Worm (Caenorhabditis elegans) whole organism, L4 larva: ENCODE data around the gene F49C12.9.
A peak's percentile ranks its signal among the peaks of the same experiment; 100 is the strongest.

ENCODE experiments used
- D1046.2 ChIP-seq: fragments of 200-800 bp; sonication (Bioruptor generic); IDR thresholded peaks from 2 replicates; pipeline ENCODE4 v1.3.6; 2022; ENCODE audit warnings: missing genetic modification characterization, missing compliant biosample characterization
- F26F4.8 ChIP-seq: fragments of 200-800 bp; sonication (Bioruptor generic); conservative IDR thresholded peaks from 2 replicates; pipeline ENCODE4 v1.3.6; 2022; ENCODE audit warnings: missing genetic modification characterization, missing compliant biosample characterization
- F37D6.2 ChIP-seq: sonication (generic microtip); optimal IDR thresholded peaks from 2 replicates; lab custom pipeline; 2016; ENCODE audit warnings: mild to moderate bottlenecking, missing genetic modification characterization, missing compliant biosample characterization
- F44E2.7 ChIP-seq: fragments of 200-800 bp; sonication (Bioruptor generic); IDR thresholded peaks from 2 replicates; pipeline ENCODE4 v2.1.2; 2022; ENCODE audit warnings: missing genetic modification characterization, missing compliant biosample characterization
- T20F7.1 ChIP-seq: fragments of 200-800 bp; sonication (Bioruptor generic); optimal IDR thresholded peaks from 2 replicates; lab custom pipeline; 2018; ENCODE audit warnings: mild to moderate bottlenecking, missing genetic modification characterization, missing compliant biosample characterization
- T26A8.4 ChIP-seq: fragments of 200-800 bp; sonication (Bioruptor generic); IDR thresholded peaks from 2 replicates; pipeline ENCODE4 v1.3.6; 2022; ENCODE audit warnings: missing genetic modification characterization, missing compliant biosample characterization
- Y105C5A.15 ChIP-seq: fragments of 200-800 bp; sonication (Bioruptor generic); IDR thresholded peaks from 2 replicates; pipeline ENCODE4 v1.3.6; 2022; ENCODE audit warnings: missing genetic modification characterization, missing compliant biosample characterization
- Y5F2A.4 ChIP-seq: fragments of 200-800 bp; sonication (Bioruptor generic); optimal IDR thresholded peaks from 2 replicates; lab custom pipeline; 2018; ENCODE audit warnings: mild to moderate bottlenecking, missing genetic modification characterization, missing compliant biosample characterization
- aha-1 ChIP-seq: fragments of 150-350 bp; peaks from one replicate; lab custom pipeline; 2014; ENCODE audit warnings: missing biosample characterization, missing genetic modification characterization
- ceh-20 ChIP-seq: fragments of 200-800 bp; sonication (Bioruptor generic); IDR thresholded peaks from 2 replicates; pipeline ENCODE4 v1.3.6; 2022; ENCODE audit warnings: missing genetic modification reagents, missing genetic modification characterization, missing compliant biosample characterization
- ceh-28 ChIP-seq: fragments of 150-350 bp; optimal IDR thresholded peaks from 2 replicates; lab custom pipeline; 2014; ENCODE audit warnings: missing biosample characterization, missing genetic modification reagents, missing genetic modification characterization
- daf-16 ChIP-seq, 3 experiments: sonication (generic microtip); optimal IDR thresholded peaks; 2 replicates each; lab custom pipeline; 2016 to 2017; ENCODE audit warnings: missing genetic modification characterization in 3 of 3, missing genetic modification reagents in 3 of 3, mild to moderate bottlenecking in 2 of 3, missing compliant biosample characterization in 2 of 3, missing biosample characterization in 1 of 3, moderate library complexity in 1 of 3
- dmd-6 ChIP-seq: fragments of 200-800 bp; sonication (Bioruptor generic); IDR thresholded peaks from 2 replicates; pipeline ENCODE4 v1.3.6; 2022; ENCODE audit warnings: missing genetic modification reagents, missing genetic modification characterization, missing compliant biosample characterization
- dpl-1 ChIP-seq: fragments of 150-350 bp; optimal IDR thresholded peaks from 2 replicates; lab custom pipeline; 2014; ENCODE audit warnings: missing biosample characterization, missing genetic modification reagents, missing genetic modification characterization
- duxl-1 ChIP-seq: sonication (generic microtip); optimal IDR thresholded peaks from 2 replicates; lab custom pipeline; 2016; ENCODE audit warnings: mild to moderate bottlenecking, missing genetic modification characterization, moderate library complexity, missing compliant biosample characterization; ENCODE audit not compliant: poor library complexity
- dve-1 ChIP-seq: sonication (generic microtip); optimal IDR thresholded peaks from 2 replicates; lab custom pipeline; 2017; ENCODE audit warnings: antibody characterized with exemption, mild to moderate bottlenecking, missing genetic modification characterization, missing compliant biosample characterization; ENCODE audit not compliant: insufficient read depth
- gei-8 ChIP-seq: fragments of 200-800 bp; sonication (Bioruptor generic); optimal IDR thresholded peaks from 2 replicates; lab custom pipeline; 2018; ENCODE audit warnings: mild to moderate bottlenecking, missing genetic modification characterization, missing compliant biosample characterization
- hif-1 ChIP-seq, 2 experiments: sonication (generic microtip); optimal IDR thresholded peaks; 2 replicates each; lab custom pipeline; 2016 to 2017; ENCODE audit warnings: missing compliant biosample characterization in 2 of 2, missing genetic modification characterization in 2 of 2, missing genetic modification reagents in 2 of 2, missing genotype in 2 of 2, mild to moderate bottlenecking in 1 of 2
- hlh-11 ChIP-seq: fragments of 200-800 bp; sonication (Bioruptor generic); optimal IDR thresholded peaks from 2 replicates; lab custom pipeline; 2018; ENCODE audit warnings: mild to moderate bottlenecking, missing genetic modification characterization, missing compliant biosample characterization
- hlh-30 ChIP-seq: sonication (generic microtip); optimal IDR thresholded peaks from 2 replicates; lab custom pipeline; 2017; ENCODE audit warnings: antibody characterized with exemption, mild to moderate bottlenecking, missing genetic modification characterization, missing compliant biosample characterization; ENCODE audit not compliant: insufficient read depth
- hmg-1.1 ChIP-seq: fragments of 200-800 bp; sonication (Bioruptor generic); IDR thresholded peaks from 2 replicates; pipeline ENCODE4 v1.3.6; 2022; ENCODE audit warnings: missing genetic modification reagents, missing genetic modification characterization, missing compliant biosample characterization
- jun-1 ChIP-seq: fragments of 150-350 bp; optimal IDR thresholded peaks from 2 replicates; lab custom pipeline; 2014; ENCODE audit warnings: missing biosample characterization, missing genetic modification reagents, missing genetic modification characterization
- lin-1 ChIP-seq: fragments of 200-800 bp; sonication (Bioruptor generic); IDR thresholded peaks from 2 replicates; pipeline ENCODE4 v1.3.6; 2022; ENCODE audit warnings: missing genetic modification reagents, missing genetic modification characterization, missing compliant biosample characterization
- lin-38 ChIP-seq: fragments of 200-800 bp; sonication (Bioruptor generic); IDR thresholded peaks from 2 replicates; pipeline ENCODE4 v1.3.6; 2022; ENCODE audit warnings: missing genetic modification reagents, missing genetic modification characterization, missing compliant biosample characterization
- lin-39 ChIP-seq: fragments of 150-350 bp; optimal IDR thresholded peaks from 2 replicates; lab custom pipeline; 2014; ENCODE audit warnings: missing biosample characterization, missing genetic modification reagents, missing genetic modification characterization
- lsy-2 ChIP-seq, 2 experiments: fragments of 150-350 bp in 1 of 2; sonication (generic microtip) in 1 of 2; optimal IDR thresholded peaks; 2 replicates each; lab custom pipeline; 2014 to 2017; ENCODE audit warnings: missing biosample characterization in 2 of 2, missing genetic modification characterization in 2 of 2
- mdl-1 ChIP-seq, 2 experiments: fragments of 150-350 bp in 1 of 2; sonication (generic microtip) in 1 of 2; optimal IDR thresholded peaks; 2 replicates each; lab custom pipeline; 2014 to 2017; ENCODE audit warnings: missing biosample characterization in 2 of 2, missing genetic modification characterization in 2 of 2
- mdt-29 ChIP-seq: fragments of 200-800 bp; sonication (Bioruptor generic); IDR thresholded peaks from 2 replicates; pipeline ENCODE4 v1.3.6; 2022; ENCODE audit warnings: missing genetic modification reagents, missing genetic modification characterization, missing compliant biosample characterization
- mep-1 ChIP-seq: fragments of 150-350 bp; sonication (generic microtip); optimal IDR thresholded peaks from 3 replicates; lab custom pipeline; 2014; ENCODE audit warnings: missing biosample characterization, missing genetic modification characterization
- mxl-3 ChIP-seq: fragments of 200-800 bp; sonication (Bioruptor generic); optimal IDR thresholded peaks from 2 replicates; lab custom pipeline; 2018; ENCODE audit warnings: mild to moderate bottlenecking, missing genetic modification characterization, missing compliant biosample characterization
- nhr-11 ChIP-seq: fragments of 150-350 bp; optimal IDR thresholded peaks from 2 replicates; lab custom pipeline; 2014; ENCODE audit warnings: missing biosample characterization, missing genetic modification characterization
- nhr-28 ChIP-seq: fragments of 150-350 bp; optimal IDR thresholded peaks from 2 replicates; lab custom pipeline; 2014; ENCODE audit warnings: missing biosample characterization, missing genetic modification characterization
- nhr-77 ChIP-seq: fragments of 150-350 bp; optimal IDR thresholded peaks from 2 replicates; lab custom pipeline; 2014; ENCODE audit warnings: missing biosample characterization, missing genetic modification characterization
- php-3 ChIP-seq: fragments of 200-800 bp; sonication (Bioruptor generic); IDR thresholded peaks from 2 replicates; pipeline ENCODE4 v1.3.6; 2022; ENCODE audit warnings: missing genetic modification reagents, missing genetic modification characterization, missing compliant biosample characterization
- pqm-1 ChIP-seq: sonication (generic microtip); optimal IDR thresholded peaks from 2 replicates; lab custom pipeline; 2017; ENCODE audit warnings: missing biosample characterization, missing genetic modification characterization
- set-16 ChIP-seq: fragments of 200-800 bp; sonication (Bioruptor generic); IDR thresholded peaks from 2 replicates; pipeline ENCODE4 v1.3.6; 2022; ENCODE audit warnings: missing genetic modification reagents, missing genetic modification characterization, missing compliant biosample characterization
- tra-1 ChIP-seq: fragments of 200-800 bp; sonication (Bioruptor generic); IDR thresholded peaks from 2 replicates; pipeline ENCODE4 v1.3.6; 2022; ENCODE audit warnings: missing genetic modification reagents, missing genetic modification characterization, missing compliant biosample characterization
- unc-130 ChIP-seq: sonication (generic microtip); optimal IDR thresholded peaks from 2 replicates; lab custom pipeline; 2016; ENCODE audit warnings: missing genetic modification reagents, missing genetic modification characterization, missing compliant biosample characterization
- unc-39 ChIP-seq: sonication (generic microtip); optimal IDR thresholded peaks from 2 replicates; lab custom pipeline; 2017; ENCODE audit warnings: missing biosample characterization, missing genetic modification characterization
- vab-7 ChIP-seq: fragments of 200-800 bp; sonication (Bioruptor generic); IDR thresholded peaks from 2 replicates; pipeline ENCODE4 v1.3.6; 2022; ENCODE audit warnings: missing genetic modification reagents, missing genetic modification characterization, missing compliant biosample characterization
- ztf-7 ChIP-seq: fragments of 150-350 bp; optimal IDR thresholded peaks from 2 replicates; lab custom pipeline; 2014; ENCODE audit warnings: missing biosample characterization, missing genetic modification characterization

Gene F49C12.9

ce11 chrIV:9322489-9322888 lies 6.5 kb upstream of the F49C12.9 start (continued):
- no peak for TF ChIP-seq unc-39 (tag; lab: Kevin White, UChicago)
- no peak for TF ChIP-seq ztf-7
- TF ChIP-seq unc-130 (GFP tag; lab: Kevin White, UChicago) = no peak
- TF ChIP-seq set-16 (GFP tag; lab: Robert Waterston, UW) = no peak
- TF ChIP-seq aha-1 (tag; lab: Kevin White, UChicago) = no peak
- no peak for TF ChIP-seq mxl-3 (GFP tag; lab: Kevin White, UChicago)
- TF ChIP-seq php-3 (GFP tag; lab: Robert Waterston, UW) = 0 out of 2 replicates have a peak, but pooled peaks have one; percentile 7
- no peak for TF ChIP-seq mdl-1 (tag; optimal IDR thresholded peaks at IDR 0.05; lab: Kevin White, UChicago)
- TF ChIP-seq nhr-11 = no peak
- no peak for TF ChIP-seq dpl-1
- TF ChIP-seq lin-1 (GFP tag; lab: Robert Waterston, UW) = no peak
- no peak for TF ChIP-seq F44E2.7 (GFP tag; lab: Robert Waterston, UW)
- TF ChIP-seq gei-8 (GFP tag; lab: Kevin White, UChicago) = peak; percentile 6
- no peak for TF ChIP-seq D1046.2 (GFP tag; lab: Robert Waterston, UW)
- no peak for TF ChIP-seq Y105C5A.15
- TF ChIP-seq mdt-29 (GFP tag; lab: Robert Waterston, UW) = no peak
- no peak for TF ChIP-seq F26F4.8 (GFP tag; lab: Robert Waterston, UW)
- no peak for TF ChIP-seq hif-1 (tag; optimal IDR thresholded peaks at IDR 0.05; lab: Kevin White, UChicago)
- TF ChIP-seq lin-38 (GFP tag; lab: Robert Waterston, UW) = 0 out of 2 replicates have a peak, but pooled peaks have one; percentile 26
- TF ChIP-seq jun-1 (tag; lab: Kevin White, UChicago) = no peak
- TF ChIP-seq dve-1 (tag; lab: Kevin White, UChicago) = peak; percentile 0
- peak; percentile 54; the same call in 1 of the 2 replicates for TF ChIP-seq T26A8.4
- TF ChIP-seq F37D6.2 = no peak
- peak; percentile 41 for TF ChIP-seq duxl-1 (tag; lab: Kevin White, UChicago)
- TF ChIP-seq lin-39 (tag; lab: Kevin White, UChicago) = no peak
- no peak for TF ChIP-seq hmg-1.1 (GFP tag; lab: Robert Waterston, UW)
- TF ChIP-seq tra-1 (GFP tag; lab: Robert Waterston, UW) = no peak
- no peak for TF ChIP-seq Y5F2A.4 (GFP tag; lab: Kevin White, UChicago)

- TF ChIP-seq hlh-30 (peak; percentile 66), nhr-77 (tag; lab: Kevin White, UChicago) (peak; percentile 74), vab-7 (GFP tag; lab: Robert Waterston, UW) (no peak), ceh-20 (GFP tag; lab: Robert Waterston, UW) (no peak), lin-1 (GFP tag; lab: Robert Waterston, UW) (no peak), dve-1 (tag; lab: Kevin White, UChicago) (peak; percentile 42), dpl-1 (peak; percentile 7), Y5F2A.4 (GFP tag; lab: Kevin White, UChicago) (no peak), T20F7.1 (GFP tag; lab: Kevin White, UChicago) (peak; percentile 70), ceh-28 (tag; lab: Kevin White, UChicago) (peak; percentile 6), mep-1 (peak; percentile 43), hlh-11 (peak; percentile 79), pqm-1 (tag; lab: Kevin White, UChicago) (peak; percentile 33), dmd-6 (GFP tag; lab: Robert Waterston, UW) (peak; percentile 51), lsy-2 (tag; optimal IDR thresholded peaks at IDR 0.05; lab: Kevin White, UChicago) (peak in 1 of 2 experiments; percentile 56), daf-16 (GFP tag; optimal IDR thresholded peaks at IDR 0.05; lab: Kevin White, UChicago) (no peak), daf-16 (tag; optimal IDR thresholded peaks at IDR 0.05; lab: Kevin White, UChicago) (peak; percentile 55), lin-38 (GFP tag; lab: Robert Waterston, UW) (peak; percentile 26; the same call in 1 of the 2 replicates), nhr-28 (peak; percentile 19)
Measured at ce11 chrIV:9321039-9321851, 5.2 kb upstream of the F49C12.9 start, which contains the start of the genes F49C12.12 and vha-17. Gene F49C12.12 (minus strand): TSS chrIV:9321089. Gene vha-17 (plus strand): TSS chrIV:9321801.
